Worm (Caenorhabditis elegans) whole organism, early embryonic: ENCODE results near the gene F52D1.2.

Experiments
- B0310.2 ChIP-seq: sonication (generic microtip); optimal IDR thresholded peaks from 2 replicates; lab custom pipeline; 2016; ENCODE audit warnings: mild to moderate bottlenecking, missing genetic modification characterization, missing compliant biosample characterization
- F13C5.2 ChIP-seq: sonication (generic microtip); optimal IDR thresholded peaks from 2 replicates; lab custom pipeline; 2017; ENCODE audit warnings: mild to moderate bottlenecking, missing genetic modification characterization, inconsistent platforms, missing compliant biosample characterization
- aly-1 ChIP-seq: sonication (generic microtip); optimal IDR thresholded peaks from 2 replicates; lab custom pipeline; 2016; ENCODE audit warnings: missing genetic modification characterization, missing compliant biosample characterization
- ama-1 ChIP-seq: fragments of 150-350 bp; optimal IDR thresholded peaks from 2 replicates; lab custom pipeline; 2014
- ceh-13 ChIP-seq: fragments of 200-800 bp; sonication (Bioruptor generic); optimal IDR thresholded peaks from 2 replicates; lab custom pipeline; 2018; ENCODE audit warnings: mild to moderate bottlenecking, missing genetic modification characterization, missing compliant biosample characterization
- flt-1 ChIP-seq: fragments of 200-800 bp; sonication (Bioruptor generic); IDR thresholded peaks from 2 replicates; pipeline ENCODE4 v1.3.6; 2022; ENCODE audit warnings: missing genetic modification characterization, missing compliant biosample characterization
- hmbx-1 ChIP-seq: sonication (generic microtip); optimal IDR thresholded peaks from 2 replicates; lab custom pipeline; 2016; ENCODE audit warnings: mild to moderate bottlenecking, missing genetic modification characterization, missing compliant biosample characterization
- hmg-4 ChIP-seq: fragments of 200-800 bp; sonication (Bioruptor generic); optimal IDR thresholded peaks from 2 replicates; lab custom pipeline; 2018; ENCODE audit warnings: mild to moderate bottlenecking, missing genetic modification characterization, missing compliant biosample characterization
- hnd-1 ChIP-seq: sonication (generic microtip); optimal IDR thresholded peaks from 2 replicates; lab custom pipeline; 2016; ENCODE audit warnings: missing genetic modification characterization, missing compliant biosample characterization
- pes-1 ChIP-seq: fragments of 200-800 bp; sonication (Bioruptor generic); IDR thresholded peaks from 2 replicates; pipeline ENCODE4 v1.3.6; 2022; ENCODE audit warnings: missing genetic modification reagents, missing genetic modification characterization, missing compliant biosample characterization
- scrt-1 ChIP-seq: fragments of 200-800 bp; sonication (Bioruptor generic); IDR thresholded peaks from 2 replicates; pipeline ENCODE4 v1.3.6; 2022; ENCODE audit warnings: missing genetic modification characterization, missing compliant biosample characterization
- sea-1 ChIP-seq: fragments of 200-800 bp; sonication (Bioruptor generic); conservative IDR thresholded peaks from 2 replicates; pipeline ENCODE4 v1.3.6; 2022; ENCODE audit warnings: missing genetic modification characterization, missing compliant biosample characterization
- tra-4 ChIP-seq: sonication (generic microtip); optimal IDR thresholded peaks from 2 replicates; lab custom pipeline; 2017; ENCODE audit warnings: missing genetic modification characterization, missing compliant biosample characterization

ce11 chrX:433747-434146 is 16.3 kb downstream of the F52D1.2 start, which contains the start of gene dve-1:
- TF ChIP-seq B0310.2 (tag; lab: Kevin White, UChicago) (no peak), aly-1 (tag; lab: Kevin White, UChicago) (no peak), scrt-1 (GFP tag; lab: Robert Waterston, UW) (no peak), ama-1 (lab: Kevin White, UChicago) (no peak), F13C5.2 (tag; lab: Kevin White, UChicago) (no peak), flt-1 (GFP tag; lab: Robert Waterston, UW) (no peak), sea-1 (GFP tag; lab: Robert Waterston, UW) (no peak), tra-4 (tag; lab: Kevin White, UChicago) (no peak), hmbx-1 (tag; lab: Kevin White, UChicago) (no peak), hnd-1 (tag; lab: Kevin White, UChicago) (no peak), pes-1 (no peak), hmg-4 (GFP tag; lab: Kevin White, UChicago) (no peak), ceh-13 (GFP tag; lab: Kevin White, UChicago) (no peak)
